Worm (Caenorhabditis elegans): ENCODE results near the gene spp-13.

ce11 chrX:8457314-8457713, 39.0 kb upstream of the spp-13 start, which contains the start of gene F16F9.3:
- no peak for TF ChIP-seq W03F9.2 (tag; optimal IDR thresholded peaks at IDR 0.05)
- TF ChIP-seq him-1 (tag; optimal IDR thresholded peaks at IDR 0.05) = no peak
